Worm (Caenorhabditis elegans) whole organism, young adult: Measurements from ENCODE around the gene pkhm-2.

Source experiments
- B0261.1 ChIP-seq: sonication (generic microtip); optimal IDR thresholded peaks from 2 replicates; lab custom pipeline; 2016; ENCODE audit warnings: mild to moderate bottlenecking, missing genetic modification characterization, moderate library complexity, missing compliant biosample characterization
- C06A6.2 ChIP-seq: fragments of 200-800 bp; sonication (Bioruptor generic); conservative IDR thresholded peaks from 2 replicates; pipeline ENCODE4 v1.3.6; 2022; ENCODE audit warnings: missing genetic modification characterization, missing compliant biosample characterization
- D2030.7 ChIP-seq: fragments of 200-800 bp; sonication (Bioruptor generic); IDR thresholded peaks from 2 replicates; pipeline ENCODE4 v1.3.6; 2022; ENCODE audit warnings: missing genetic modification reagents, missing genetic modification characterization, missing compliant biosample characterization
- F10E7.11 ChIP-seq: sonication (generic microtip); optimal IDR thresholded peaks from 2 replicates; lab custom pipeline; 2017; ENCODE audit warnings: mild to moderate bottlenecking, missing genetic modification characterization, moderate library complexity, missing compliant biosample characterization
- F22D6.2 ChIP-seq: sonication (generic microtip); optimal IDR thresholded peaks from 2 replicates; lab custom pipeline; 2016; ENCODE audit warnings: mild to moderate bottlenecking, missing genetic modification characterization, missing compliant biosample characterization
- F33H1.4 ChIP-seq: fragments of 200-800 bp; sonication (Bioruptor generic); IDR thresholded peaks from 2 replicates; pipeline ENCODE4 v1.3.6; 2022; ENCODE audit warnings: missing genetic modification reagents, missing genetic modification characterization, missing compliant biosample characterization
- T07F8.4 ChIP-seq: sonication (generic microtip); optimal IDR thresholded peaks from 2 replicates; lab custom pipeline; 2016; ENCODE audit warnings: mild to moderate bottlenecking, missing genetic modification characterization, moderate library complexity, missing compliant biosample characterization
- Y67H2A.10 ChIP-seq: fragments of 200-800 bp; sonication (Bioruptor generic); conservative IDR thresholded peaks from 2 replicates; pipeline ENCODE4 v1.3.6; 2022; ENCODE audit warnings: missing genetic modification reagents, missing genetic modification characterization, missing compliant biosample characterization
- akir-1 ChIP-seq: fragments of 200-800 bp; sonication (Bioruptor generic); optimal IDR thresholded peaks from 2 replicates; lab custom pipeline; 2018; ENCODE audit warnings: mild to moderate bottlenecking, missing genetic modification characterization, moderate library complexity, missing compliant biosample characterization
- aptf-2 ChIP-seq: fragments of 200-800 bp; sonication (Bioruptor generic); conservative IDR thresholded peaks from 2 replicates; pipeline ENCODE4 v1.3.6; 2022; ENCODE audit warnings: missing genetic modification reagents, missing genetic modification characterization, missing compliant biosample characterization
- aptf-3 ChIP-seq: fragments of 200-800 bp; sonication (Bioruptor generic); IDR thresholded peaks from 2 replicates; pipeline ENCODE4 v1.3.6; 2022; ENCODE audit warnings: missing genetic modification characterization, missing compliant biosample characterization
- attf-5 ChIP-seq: fragments of 200-800 bp; sonication (Bioruptor generic); optimal IDR thresholded peaks from 2 replicates; lab custom pipeline; 2018; ENCODE audit warnings: mild to moderate bottlenecking, missing genetic modification characterization, missing compliant biosample characterization
- bed-1 ChIP-seq: fragments of 200-800 bp; sonication (Bioruptor generic); IDR thresholded peaks from 2 replicates; pipeline ENCODE4 v1.3.6; 2022; ENCODE audit warnings: missing genetic modification reagents, missing genetic modification characterization, missing compliant biosample characterization
- cebp-1 ChIP-seq, 2 experiments: fragments of 200-800 bp in 1 of 2; sonication (Bioruptor generic) in 1 of 2; sonication (generic microtip) in 1 of 2; IDR thresholded peaks in 1 of 2; optimal IDR thresholded peaks in 1 of 2; 2 replicates each; pipeline versions ENCODE4 v1.3.6 to Lab custom; 2017 to 2022; ENCODE audit warnings: missing compliant biosample characterization in 2 of 2, missing genetic modification characterization in 2 of 2, mild to moderate bottlenecking in 1 of 2, missing genetic modification reagents in 1 of 2, moderate library complexity in 1 of 2
- ceh-100 ChIP-seq: fragments of 200-800 bp; sonication (Bioruptor generic); IDR thresholded peaks from 2 replicates; pipeline ENCODE4 v1.3.6; 2022; ENCODE audit warnings: missing genetic modification reagents, missing genetic modification characterization, missing compliant biosample characterization
- ceh-27 ChIP-seq: fragments of 200-800 bp; sonication (Bioruptor generic); optimal IDR thresholded peaks from 2 replicates; lab custom pipeline; 2018; ENCODE audit warnings: mild to moderate bottlenecking, missing genetic modification characterization, moderate library complexity, missing compliant biosample characterization
- ceh-40 ChIP-seq: fragments of 200-800 bp; sonication (Bioruptor generic); IDR thresholded peaks from 2 replicates; pipeline ENCODE4 v1.3.6; 2022; ENCODE audit warnings: missing genetic modification characterization, missing compliant biosample characterization
- ceh-58 ChIP-seq: fragments of 200-800 bp; sonication (Bioruptor generic); IDR thresholded peaks from 2 replicates; pipeline ENCODE4 v1.3.6; 2022; ENCODE audit warnings: missing genetic modification characterization, missing compliant biosample characterization
- ceh-91 ChIP-seq: fragments of 200-800 bp; sonication (Bioruptor generic); IDR thresholded peaks from 2 replicates; pipeline ENCODE4 v1.3.6; 2022; ENCODE audit warnings: missing genetic modification reagents, missing genetic modification characterization, missing compliant biosample characterization
- chd-7 ChIP-seq: sonication (generic microtip); optimal IDR thresholded peaks from 2 replicates; lab custom pipeline; 2016; ENCODE audit warnings: mild to moderate bottlenecking, missing genetic modification characterization, moderate library complexity, missing compliant biosample characterization
- efl-1 ChIP-seq: fragments of 150-350 bp; optimal IDR thresholded peaks from 2 replicates; lab custom pipeline; 2014; ENCODE audit warnings: missing biosample characterization, missing genetic modification reagents, missing genetic modification characterization
- egrh-3 ChIP-seq: fragments of 200-800 bp; sonication (Bioruptor generic); IDR thresholded peaks from 2 replicates; pipeline ENCODE4 v1.3.6; 2022; ENCODE audit warnings: missing genetic modification reagents, missing genetic modification characterization, missing compliant biosample characterization
- him-1 ChIP-seq: sonication (generic microtip); optimal IDR thresholded peaks from 2 replicates; lab custom pipeline; 2016; ENCODE audit warnings: missing genotype, missing genetic modification reagents, missing genetic modification characterization, missing compliant biosample characterization
- hlh-26 ChIP-seq: fragments of 200-800 bp; sonication (Bioruptor generic); conservative IDR thresholded peaks from 2 replicates; pipeline ENCODE4 v1.3.6; 2022; ENCODE audit warnings: missing genetic modification reagents, missing genetic modification characterization, missing compliant biosample characterization
- hsf-1 ChIP-seq: fragments of 200-800 bp; sonication (Bioruptor generic); IDR thresholded peaks from 2 replicates; pipeline ENCODE4 v1.3.6; 2022; ENCODE audit warnings: missing genetic modification reagents, missing genetic modification characterization, missing compliant biosample characterization
- let-526 ChIP-seq: fragments of 200-800 bp; sonication (Bioruptor generic); IDR thresholded peaks from 2 replicates; pipeline ENCODE4 v1.3.6; 2022; ENCODE audit warnings: missing genetic modification reagents, missing genetic modification characterization, missing compliant biosample characterization
- lin-40 ChIP-seq: sonication (generic microtip); optimal IDR thresholded peaks from 2 replicates; lab custom pipeline; 2016; ENCODE audit warnings: missing genetic modification characterization, mild to moderate bottlenecking, missing compliant biosample characterization, missing genotype, missing genetic modification reagents
- lin-54 ChIP-seq: fragments of 200-800 bp; sonication (Bioruptor generic); optimal IDR thresholded peaks from 2 replicates; lab custom pipeline; 2018; ENCODE audit warnings: mild to moderate bottlenecking, missing genetic modification characterization, missing compliant biosample characterization
- lir-1 ChIP-seq: fragments of 200-800 bp; sonication (Bioruptor generic); conservative IDR thresholded peaks from 2 replicates; pipeline ENCODE4 v1.3.6; 2022; ENCODE audit warnings: missing genetic modification reagents, missing genetic modification characterization, missing compliant biosample characterization
- mcd-1 ChIP-seq: fragments of 200-800 bp; sonication (Bioruptor generic); IDR thresholded peaks from 2 replicates; pipeline ENCODE4 v1.3.6; 2022; ENCODE audit warnings: missing genetic modification reagents, missing genetic modification characterization, missing compliant biosample characterization
- nhr-179 ChIP-seq: sonication (generic microtip); optimal IDR thresholded peaks from 2 replicates; lab custom pipeline; 2016; ENCODE audit warnings: mild to moderate bottlenecking, missing genetic modification characterization, missing compliant biosample characterization
- nhr-27 ChIP-seq: fragments of 200-800 bp; sonication (Bioruptor generic); optimal IDR thresholded peaks from 2 replicates; lab custom pipeline; 2018; ENCODE audit warnings: mild to moderate bottlenecking, missing genetic modification characterization, moderate library complexity, missing compliant biosample characterization
- pbrm-1 ChIP-seq: fragments of 200-800 bp; sonication (Bioruptor generic); IDR thresholded peaks from 2 replicates; pipeline ENCODE4 v1.3.6; 2022; ENCODE audit warnings: missing genetic modification reagents, missing genetic modification characterization, missing compliant biosample characterization
- pha-4 ChIP-seq: fragments of 150-350 bp; sonication (generic microtip); optimal IDR thresholded peaks from 2 replicates; lab custom pipeline; 2014; ENCODE audit warnings: missing biosample characterization, missing genetic modification reagents, missing genetic modification characterization
- somi-1 ChIP-seq: fragments of 200-800 bp; sonication (Bioruptor generic); optimal IDR thresholded peaks from 2 replicates; lab custom pipeline; 2018; ENCODE audit warnings: mild to moderate bottlenecking, missing genetic modification characterization, missing compliant biosample characterization
- tlf-1 ChIP-seq: fragments of 200-800 bp; sonication (Bioruptor generic); optimal IDR thresholded peaks from 2 replicates; lab custom pipeline; 2018; ENCODE audit warnings: mild to moderate bottlenecking, missing genetic modification characterization, missing compliant biosample characterization
- zfh-2 ChIP-seq: fragments of 200-800 bp; sonication (Bioruptor generic); conservative IDR thresholded peaks from 2 replicates; pipeline ENCODE4 v1.3.6; 2022; ENCODE audit warnings: missing genetic modification reagents, missing genetic modification characterization, missing compliant biosample characterization
- zim-3 ChIP-seq: sonication (generic microtip); optimal IDR thresholded peaks from 2 replicates; lab custom pipeline; 2017; ENCODE audit warnings: mild to moderate bottlenecking, missing genetic modification characterization, moderate library complexity, missing compliant biosample characterization
- ztf-22 ChIP-seq: fragments of 200-800 bp; sonication (Bioruptor generic); optimal IDR thresholded peaks from 2 replicates; lab custom pipeline; 2018; ENCODE audit warnings: mild to moderate bottlenecking, missing genetic modification characterization, moderate library complexity, missing compliant biosample characterization
- ztf-28 ChIP-seq: fragments of 200-800 bp; sonication (Bioruptor generic); IDR thresholded peaks from 2 replicates; pipeline ENCODE4 v1.3.6; 2022; ENCODE audit warnings: missing genetic modification reagents, missing genetic modification characterization, missing compliant biosample characterization

The pkhm-2 gene

DNA sequence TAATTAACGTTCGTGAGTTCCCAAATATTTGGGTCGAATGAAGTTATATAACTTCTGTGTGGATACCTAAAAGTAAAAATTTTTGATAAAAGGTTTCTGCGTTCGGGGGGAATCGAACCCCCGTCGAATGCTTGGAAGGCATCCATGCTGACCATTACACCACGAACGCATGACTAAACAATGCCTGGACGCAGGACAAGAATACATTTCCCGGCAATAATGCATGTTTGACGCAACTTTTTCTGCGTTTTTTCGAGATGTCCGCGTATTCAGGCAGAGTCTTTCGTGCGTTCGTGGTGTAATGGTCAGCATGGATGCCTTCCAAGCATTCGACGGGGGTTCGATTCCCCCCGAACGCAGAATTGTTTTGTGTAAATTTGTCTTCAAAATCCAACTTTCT is 19.5 kb upstream of the pkhm-2 start (continued):
- peak; percentile 77 for TF ChIP-seq somi-1 (GFP tag; lab: Kevin White, UChicago)
- peak; percentile 79 for TF ChIP-seq T07F8.4 (tag; lab: Kevin White, UChicago)
- TF ChIP-seq him-1 (tag; lab: Kevin White, UChicago), result peak; percentile 98
- peak; percentile 90; the same call in 1 of the 2 replicates for TF ChIP-seq pbrm-1 (GFP tag; lab: Robert Waterston, UW)
- TF ChIP-seq ceh-58, result no peak
- peak; percentile 55 for TF ChIP-seq lir-1 (GFP tag; lab: Robert Waterston, UW)
- 0 out of 2 replicates have a peak, but pooled peaks have one; percentile 15 for TF ChIP-seq Y67H2A.10 (GFP tag; lab: Robert Waterston, UW)
- TF ChIP-seq zfh-2, result no peak
- peak; percentile 53 for TF ChIP-seq F22D6.2 (tag; lab: Kevin White, UChicago)
- TF ChIP-seq pha-4 (tag; lab: Kevin White, UChicago), result no peak
- peak; percentile 89; the same call in 1 of the 2 replicates for TF ChIP-seq ceh-40 (GFP tag; lab: Robert Waterston, UW)
- TF ChIP-seq lin-54 (GFP tag; lab: Kevin White, UChicago), result peak; percentile 59
- peak; percentile 71 for TF ChIP-seq aptf-2 (GFP tag; lab: Robert Waterston, UW)
- peak; percentile 72 for TF ChIP-seq nhr-27
- peak; percentile 92 for TF ChIP-seq aptf-3 (GFP tag; lab: Robert Waterston, UW)
- TF ChIP-seq nhr-179 (tag; lab: Kevin White, UChicago), result peak; percentile 42
- TF ChIP-seq B0261.1 (tag; lab: Kevin White, UChicago), result peak; percentile 98
- TF ChIP-seq ceh-100 (GFP tag; lab: Robert Waterston, UW), result peak; percentile 67
- TF ChIP-seq ceh-27, result peak; percentile 65
- peak; percentile 84 for TF ChIP-seq lin-40 (tag; lab: Kevin White, UChicago)
- no peak for TF ChIP-seq efl-1 (GFP tag; lab: Kevin White, UChicago)
- TF ChIP-seq chd-7 (tag; lab: Kevin White, UChicago), result peak; percentile 87
- TF ChIP-seq ztf-22 (GFP tag; lab: Kevin White, UChicago), result peak; percentile 19
- no peak for TF ChIP-seq ceh-91 (GFP tag; lab: Robert Waterston, UW)
- no peak for TF ChIP-seq hsf-1 (GFP tag; lab: Robert Waterston, UW)
- peak; percentile 70 for TF ChIP-seq C06A6.2 (GFP tag; lab: Robert Waterston, UW)
- TF ChIP-seq D2030.7 (GFP tag; lab: Robert Waterston, UW), result peak; percentile 85
- TF ChIP-seq zim-3, result peak; percentile 83
- peak; percentile 32; the same call in 1 of the 2 replicates for TF ChIP-seq egrh-3 (GFP tag; lab: Robert Waterston, UW)
- TF ChIP-seq tlf-1 (GFP tag; lab: Kevin White, UChicago), result peak; percentile 21
- peak; percentile 89; the same call in 1 of the 2 replicates for TF ChIP-seq bed-1 (GFP tag; lab: Robert Waterston, UW)
- peak; percentile 61 for TF ChIP-seq cebp-1 (GFP tag; IDR thresholded peaks at IDR 0.05; lab: Robert Waterston, UW)
- no peak for TF ChIP-seq cebp-1 (tag; optimal IDR thresholded peaks at IDR 0.05; lab: Kevin White, UChicago)
- TF ChIP-seq F10E7.11, result peak; percentile 21
- TF ChIP-seq akir-1 (GFP tag; lab: Kevin White, UChicago), result peak; percentile 46
- TF ChIP-seq hlh-26 (GFP tag; lab: Robert Waterston, UW), result no peak
- no peak for TF ChIP-seq F33H1.4 (GFP tag; lab: Robert Waterston, UW)

DNA sequence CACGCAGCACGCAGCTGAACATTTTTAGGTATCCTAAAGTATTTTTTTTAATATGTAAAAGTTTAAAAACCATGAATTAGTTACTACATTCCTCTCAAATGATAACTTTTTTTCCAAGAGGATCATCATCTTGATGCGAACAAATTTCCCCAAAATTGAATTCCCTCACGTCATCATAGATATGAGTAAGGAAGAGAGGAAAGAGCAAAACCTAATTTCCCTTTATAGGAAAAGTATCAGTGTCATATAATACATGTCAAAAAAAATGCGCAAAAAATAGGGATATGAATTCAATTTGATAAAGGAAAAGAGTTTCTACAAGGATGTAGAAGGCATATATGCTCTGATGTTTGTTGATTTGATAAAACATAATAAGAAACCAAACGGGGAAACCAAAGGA is 18.9 kb upstream of the pkhm-2 start:
- TF ChIP-seq chd-7 (tag; lab: Kevin White, UChicago) (no peak), attf-5 (GFP tag; lab: Kevin White, UChicago) (no peak), let-526 (GFP tag; lab: Robert Waterston, UW) (no peak), ztf-28 (GFP tag; lab: Robert Waterston, UW) (no peak), C06A6.2 (GFP tag; lab: Robert Waterston, UW) (no peak), mcd-1 (GFP tag; lab: Robert Waterston, UW) (no peak)
